Fruit fly (Drosophila melanogaster): ENCODE results near the gene CG14089.

dm6 chr3L:19236060-19236459 is 44.5 kb downstream of the CG14089 start, which contains the start of gene CG33647:
- TF ChIP-seq h (optimal IDR thresholded peaks at IDR 0.05): no peak
- no peak for TF ChIP-seq Sin3A (optimal IDR thresholded peaks at IDR 0.05)
- TF ChIP-seq psq (optimal IDR thresholded peaks at IDR 0.05): no peak
- no peak for TF ChIP-seq insv (optimal IDR thresholded peaks at IDR 0.05)

Data from Kc167 (cell line).